Worm (Caenorhabditis elegans): ENCODE results near the gene F18E9.8.

Gene F18E9.8

DNA sequence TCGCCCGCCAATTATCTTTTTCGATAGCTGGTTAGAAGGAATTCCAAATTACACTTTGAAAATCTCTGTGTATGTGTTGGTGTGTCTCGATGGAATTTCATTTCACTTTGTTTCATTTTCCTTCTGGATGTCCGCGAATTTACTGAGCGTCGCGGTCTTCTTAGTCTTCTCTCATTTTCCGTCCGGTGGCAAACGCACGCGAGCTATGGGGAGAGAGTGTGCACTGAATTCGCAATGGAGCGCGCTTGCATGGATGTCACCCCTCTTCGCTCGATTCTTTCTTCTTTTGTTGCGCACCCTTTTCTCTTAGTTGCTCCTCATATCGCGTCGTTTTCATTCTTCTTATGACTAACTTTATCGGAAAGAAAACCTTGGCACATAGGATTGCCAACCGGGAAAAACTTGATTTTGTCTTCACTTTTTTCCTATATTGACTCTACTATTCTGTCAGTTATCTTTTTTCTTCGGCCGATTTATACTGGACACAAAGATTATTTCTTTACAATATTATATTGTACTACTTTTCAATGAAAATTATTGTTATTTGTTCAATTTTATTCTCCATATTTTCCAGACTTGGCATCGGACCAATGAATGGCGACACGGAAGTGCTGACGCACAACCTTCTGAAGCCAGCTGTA lies 29.5 kb downstream of the F18E9.8 start, which contains the start of gene dhhc-14 (continued):
- TF ChIP-seq ctbp-1 (GFP tag; IDR thresholded peaks at IDR 0.05) (no peak), rbr-2 (tag; optimal IDR thresholded peaks at IDR 0.05) (peak; percentile 57), mes-2 (tag; optimal IDR thresholded peaks at IDR 0.05; ENCODE audit: poor library complexity, severe bottlenecking) (peak; percentile 58), daf-19 (GFP tag; conservative IDR thresholded peaks at IDR 0.05) (no peak), unc-62 (GFP tag; optimal IDR thresholded peaks at IDR 0.05 in 1 of 2) (peak in 1 of 2 experiments; percentile 24), unc-62 (tag; optimal IDR thresholded peaks at IDR 0.05) (no peak), dpl-1 (GFP tag; optimal IDR thresholded peaks at IDR 0.05) (no peak), dmd-8 (GFP tag; IDR thresholded peaks at IDR 0.05) (no peak), tag-97 (GFP tag; IDR thresholded peaks at IDR 0.05) (no peak), ceh-82 (tag; optimal IDR thresholded peaks at IDR 0.05) (no peak), zfp-2 (tag; optimal IDR thresholded peaks at IDR 0.05) (no peak), fkh-10 (GFP tag; optimal IDR thresholded peaks at IDR 0.05) (peak; percentile 1), lsy-2 (tag; optimal IDR thresholded peaks at IDR 0.05) (peak in 1 of 2 experiments; percentile 57), zfp-3 (GFP tag; conservative IDR thresholded peaks at IDR 0.05) (no peak), lin-38 (GFP tag; IDR thresholded peaks at IDR 0.05) (peak; percentile 89), zag-1 (tag; optimal IDR thresholded peaks at IDR 0.05) (no peak), unc-130 (GFP tag; optimal IDR thresholded peaks at IDR 0.05) (no peak), ama-1 (optimal IDR thresholded peaks at IDR 0.05) (no peak), mdl-1 (tag; optimal IDR thresholded peaks at IDR 0.05) (peak; percentile 35 to 80), ces-1 (GFP tag; optimal IDR thresholded peaks at IDR 0.05) (peak; percentile 12), F10B5.3 (tag; optimal IDR thresholded peaks at IDR 0.05) (no peak), hif-1 (tag; optimal IDR thresholded peaks at IDR 0.05) (peak in 1 of 2 experiments; percentile 76)

DNA sequence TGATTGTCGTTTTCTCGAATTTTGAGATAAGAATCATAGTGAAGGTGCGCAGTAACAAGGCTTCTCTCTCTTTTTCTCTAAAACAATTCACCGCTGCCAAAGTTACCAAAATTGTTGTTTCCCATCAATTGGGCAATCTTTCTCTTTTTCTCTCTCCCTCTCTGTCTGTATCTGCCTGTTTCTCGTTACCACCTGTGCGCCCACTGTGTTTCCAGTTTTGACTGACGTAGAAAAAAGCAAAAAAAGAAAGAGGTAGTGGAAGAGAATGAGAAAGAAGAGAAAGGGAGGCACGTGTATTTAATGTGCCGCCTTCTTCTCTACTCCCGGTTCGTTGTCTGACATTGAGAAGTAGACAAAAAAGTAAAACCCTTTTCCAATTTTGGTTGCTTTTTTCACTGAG lies 31.2 kb downstream of the F18E9.8 start:
- TF ChIP-seq pqm-1 (tag; optimal IDR thresholded peaks at IDR 0.05) (peak; percentile 12), mxl-3 (GFP tag; optimal IDR thresholded peaks at IDR 0.05) (peak; percentile 97), mxl-2 (GFP tag; conservative IDR thresholded peaks at IDR 0.05) (peak; percentile 81), dmd-6 (GFP tag; IDR thresholded peaks at IDR 0.05) (peak; percentile 90), mdl-1 (tag; optimal IDR thresholded peaks at IDR 0.05) (peak; percentile 54 to 95), sdz-12 (GFP tag; optimal IDR thresholded peaks at IDR 0.05) (no peak), snpc-4 (tag; optimal IDR thresholded peaks at IDR 0.05) (no peak), lin-1 (GFP tag; IDR thresholded peaks at IDR 0.05) (0 out of 2 replicates have a peak, but pooled peaks have one; percentile 18), daf-12 (tag; optimal IDR thresholded peaks at IDR 0.05) (no peak), lin-15B (tag; optimal IDR thresholded peaks at IDR 0.05) (no peak), tra-1 (GFP tag; IDR thresholded peaks at IDR 0.05) (peak; percentile 88), ceh-82 (tag; optimal IDR thresholded peaks at IDR 0.05) (no peak), ceh-32 (tag; optimal IDR thresholded peaks at IDR 0.05; ENCODE audit: poor library complexity) (no peak), T20F7.1 (GFP tag; optimal IDR thresholded peaks at IDR 0.05) (peak; percentile 36), nhr-102 (tag; optimal IDR thresholded peaks at IDR 0.05) (peak; percentile 53), mes-2 (tag; optimal IDR thresholded peaks at IDR 0.05; ENCODE audit: poor library complexity, severe bottlenecking) (peak; percentile 57), zfp-3 (GFP tag; conservative IDR thresholded peaks at IDR 0.05) (no peak), dpl-1 (GFP tag; optimal IDR thresholded peaks at IDR 0.05) (peak; percentile 23), ceh-62 (tag; optimal IDR thresholded peaks at IDR 0.05) (no peak), fos-1 (tag; optimal IDR thresholded peaks at IDR 0.05) (no peak), hlh-11 (tag; optimal IDR thresholded peaks at IDR 0.05) (peak; percentile 94), lsy-2 (tag; optimal IDR thresholded peaks at IDR 0.05) (peak; percentile 37 to 59), pha-4 (GFP tag; IDR thresholded peaks at IDR 0.05) (peak; percentile 41; the same call in 1 of the 2 replicates), pha-4 (tag; optimal IDR thresholded peaks at IDR 0.05) (no peak), Y105C5A.15 (GFP tag; IDR thresholded peaks at IDR 0.05) (no peak), nhr-10 (tag; optimal IDR thresholded peaks at IDR 0.05) (no peak), ceh-20 (GFP tag; IDR thresholded peaks at IDR 0.05) (0 out of 2 replicates have a peak, but pooled peaks have one; percentile 31), php-3 (GFP tag; IDR thresholded peaks at IDR 0.05) (no peak), nhr-41 (GFP tag; IDR thresholded peaks at IDR 0.05) (no peak), attf-4 (tag; optimal IDR thresholded peaks at IDR 0.05) (no peak), tag-97 (GFP tag; IDR thresholded peaks at IDR 0.05) (no peak), rbr-2 (tag; optimal IDR thresholded peaks at IDR 0.05) (peak; percentile 31), madf-9 (GFP tag; conservative IDR thresholded peaks at IDR 0.05) (no peak), hlh-30 (tag; optimal IDR thresholded peaks at IDR 0.05; ENCODE audit: insufficient read depth) (peak; percentile 84), nhr-237 (tag; optimal IDR thresholded peaks at IDR 0.05) (no peak)
